Fruit fly (Drosophila melanogaster) whole organism, embryonic: ENCODE results near the gene ath.

ENCODE experiments used
- CG10366 ChIP-seq: fragments of 200-800 bp; sonication (Bioruptor generic); IDR thresholded peaks from 2 replicates; pipeline ENCODE4 v1.3.6; 2022; ENCODE audit warnings: missing biosample characterization, missing genetic modification characterization
- CG10565 ChIP-seq: fragments of 200-800 bp; sonication (Bioruptor generic); optimal IDR thresholded peaks from 3 replicates; lab custom pipeline; 2016; ENCODE audit warnings: missing biosample characterization, mild to moderate bottlenecking, missing genetic modification characterization
- CG12659 ChIP-seq: fragments of 200-800 bp; sonication (Bioruptor generic); optimal IDR thresholded peaks from 3 replicates; lab custom pipeline; 2017; ENCODE audit warnings: mild to moderate bottlenecking, missing biosample characterization, missing genetic modification reagents, missing genetic modification characterization
- CG12942 ChIP-seq: fragments of 200-800 bp; sonication (Bioruptor generic); optimal IDR thresholded peaks from 3 replicates; lab custom pipeline; 2016; ENCODE audit warnings: missing biosample characterization, missing genetic modification characterization
- CG13287 ChIP-seq: fragments of 200-800 bp; sonication (Bioruptor generic); IDR thresholded peaks from 2 replicates; pipeline ENCODE4 v1.3.6; 2022; ENCODE audit warnings: missing biosample characterization, missing genetic modification characterization; ENCODE audit not compliant: partially characterized antibody
- CG13424 ChIP-seq: fragments of 200-800 bp; sonication (Bioruptor generic); optimal IDR thresholded peaks from 2 replicates; lab custom pipeline; 2019; ENCODE audit warnings: missing biosample characterization, mild to moderate bottlenecking, missing genetic modification characterization, moderate library complexity
- CG17361 ChIP-seq: fragments of 200-800 bp; sonication (Bioruptor generic); IDR thresholded peaks from 3 replicates; pipeline ENCODE4 v1.3.6; 2022; ENCODE audit warnings: missing biosample characterization, missing genetic modification characterization
- CG1792 ChIP-seq: fragments of 200-800 bp; sonication (Bioruptor generic); optimal IDR thresholded peaks from 2 replicates; lab custom pipeline; 2016; ENCODE audit warnings: missing biosample characterization, missing genetic modification characterization
- CG2116 ChIP-seq: fragments of 200-800 bp; sonication (Bioruptor generic); optimal IDR thresholded peaks from 3 replicates; lab custom pipeline; 2018; ENCODE audit warnings: missing biosample characterization, mild to moderate bottlenecking, missing genetic modification characterization
- CG2712 ChIP-seq: fragments of 200-800 bp; optimal IDR thresholded peaks from 3 replicates; lab custom pipeline; 2019; ENCODE audit warnings: missing biosample characterization, mild to moderate bottlenecking, missing genetic modification characterization, moderate library complexity
- CG30020 ChIP-seq: fragments of 200-800 bp; optimal IDR thresholded peaks from 2 replicates; lab custom pipeline; 2019; ENCODE audit warnings: missing biosample characterization, mild to moderate bottlenecking, missing genetic modification characterization, moderate library complexity
- CG6813 ChIP-seq: fragments of 200-800 bp; sonication (Bioruptor generic); optimal IDR thresholded peaks from 2 replicates; lab custom pipeline; 2017; ENCODE audit warnings: missing biosample characterization, missing genetic modification characterization, mild to moderate bottlenecking, moderate library complexity, missing genetic modification reagents
- CG7372 ChIP-seq: fragments of 200-800 bp; sonication (Bioruptor generic); IDR thresholded peaks from 2 replicates; pipeline ENCODE4 v1.3.6; 2022; ENCODE audit warnings: missing biosample characterization, missing genetic modification characterization
- CG8089 ChIP-seq: fragments of 200-800 bp; sonication (Bioruptor generic); optimal IDR thresholded peaks from 3 replicates; lab custom pipeline; 2016; ENCODE audit warnings: missing biosample characterization, missing genetic modification characterization
- CoRest ChIP-seq: fragments of 200-800 bp; sonication (Bioruptor generic); optimal IDR thresholded peaks from 3 replicates; lab custom pipeline; 2018; ENCODE audit warnings: missing biosample characterization, mild to moderate bottlenecking, missing genetic modification characterization, moderate library complexity
- Dip3 ChIP-seq: fragments of 200-800 bp; sonication (Bioruptor generic); optimal IDR thresholded peaks from 3 replicates; lab custom pipeline; 2016; ENCODE audit warnings: missing biosample characterization, missing genetic modification characterization
- Dll ChIP-seq: fragments of 200-800 bp; sonication (Bioruptor generic); IDR thresholded peaks from 4 replicates; pipeline ENCODE4 v1.3.6; 2022; ENCODE audit warnings: missing biosample characterization, missing genetic modification characterization; ENCODE audit not compliant: partially characterized antibody
- Hmr ChIP-seq: fragments of 200-800 bp; sonication (Bioruptor generic); optimal IDR thresholded peaks from 3 replicates; lab custom pipeline; 2017; ENCODE audit warnings: mild to moderate bottlenecking, missing biosample characterization, missing genetic modification reagents, missing genetic modification characterization
- Med ChIP-seq: fragments of 200-800 bp; sonication (Bioruptor generic); peaks from one replicate; lab custom pipeline; 2016; ENCODE audit warnings: missing biosample characterization, missing genetic modification characterization, mild to moderate bottlenecking, inconsistent platforms, moderate library complexity
- Mrtf ChIP-seq: fragments of 200-800 bp; sonication (Bioruptor generic); IDR thresholded peaks from 3 replicates; pipeline ENCODE4 v1.3.6; 2022; ENCODE audit warnings: missing biosample characterization, missing genetic modification characterization
- NfI ChIP-seq: fragments of 200-800 bp; sonication (Bioruptor generic); optimal IDR thresholded peaks from 3 replicates; lab custom pipeline; 2018; ENCODE audit warnings: missing biosample characterization, mild to moderate bottlenecking, missing genetic modification characterization, moderate library complexity
- Optix ChIP-seq: fragments of 200-800 bp; sonication (Bioruptor generic); IDR thresholded peaks from 3 replicates; pipeline ENCODE4 v1.3.6; 2022; ENCODE audit warnings: missing biosample characterization, missing genetic modification characterization
- Rfx ChIP-seq: fragments of 200-800 bp; sonication (Bioruptor generic); IDR thresholded peaks from 2 replicates; pipeline ENCODE4 v1.3.6; 2022; ENCODE audit warnings: missing biosample characterization, missing genetic modification characterization
- Sry-β ChIP-seq: fragments of 200-800 bp; sonication (Bioruptor generic); optimal IDR thresholded peaks from 2 replicates; lab custom pipeline; 2018; ENCODE audit warnings: missing biosample characterization, mild to moderate bottlenecking, missing genetic modification characterization, moderate library complexity
- Sry-δ ChIP-seq: fragments of 200-800 bp; sonication (Bioruptor generic); optimal IDR thresholded peaks from 2 replicates; lab custom pipeline; 2016; ENCODE audit warnings: missing biosample characterization, missing genetic modification characterization
- TFAM ChIP-seq: fragments of 200-800 bp; sonication (Bioruptor generic); optimal IDR thresholded peaks from 2 replicates; lab custom pipeline; 2017; ENCODE audit warnings: missing biosample characterization, missing genetic modification characterization, inconsistent platforms
- Tbp ChIP-seq: fragments of >200 bp; optimal IDR thresholded peaks from 2 replicates; lab custom pipeline; 2018; ENCODE audit warnings: missing biosample characterization, missing genetic modification characterization
- Usf ChIP-seq: fragments of 200-800 bp; sonication (Bioruptor generic); optimal IDR thresholded peaks from 2 replicates; lab custom pipeline; 2017; ENCODE audit warnings: missing genotype, missing biosample characterization, missing genetic modification characterization
- amos ChIP-seq: fragments of 200-800 bp; sonication (Bioruptor generic); IDR thresholded peaks from 2 replicates; pipeline ENCODE4 v1.3.6; 2022; ENCODE audit warnings: missing biosample characterization, missing genetic modification characterization; ENCODE audit not compliant: partially characterized antibody
- bbx ChIP-seq: fragments of 200-800 bp; sonication (Bioruptor generic); IDR thresholded peaks from 2 replicates; pipeline ENCODE4 v1.3.6; 2022; ENCODE audit warnings: missing biosample characterization, missing genetic modification characterization; ENCODE audit not compliant: partially characterized antibody
- bigmax ChIP-seq: fragments of 200-800 bp; sonication (Bioruptor generic); optimal IDR thresholded peaks from 2 replicates; lab custom pipeline; 2018; ENCODE audit warnings: missing biosample characterization, mild to moderate bottlenecking, missing genetic modification characterization
- caup ChIP-seq: fragments of 200-800 bp; sonication (Bioruptor generic); optimal IDR thresholded peaks from 3 replicates; lab custom pipeline; 2017; ENCODE audit warnings: missing biosample characterization, mild to moderate bottlenecking, missing genetic modification characterization, moderate library complexity; ENCODE audit not compliant: severe bottlenecking
- danr ChIP-seq: fragments of 200-800 bp; sonication (Bioruptor generic); IDR thresholded peaks from 2 replicates; pipeline ENCODE4 v1.3.6; 2022; ENCODE audit warnings: missing biosample characterization, missing genetic modification characterization
- fd96Cb ChIP-seq: fragments of 200-800 bp; sonication (Bioruptor generic); optimal IDR thresholded peaks from 2 replicates; lab custom pipeline; 2018; ENCODE audit warnings: missing biosample characterization, mild to moderate bottlenecking, missing genetic modification characterization, moderate library complexity
- lbe ChIP-seq: fragments of 200-800 bp; sonication (Bioruptor generic); optimal IDR thresholded peaks from 2 replicates; lab custom pipeline; 2016; ENCODE audit warnings: missing biosample characterization, mild to moderate bottlenecking, missing genetic modification characterization
- lola ChIP-seq, 3 experiments: fragments of >200 bp in 2 of 3; fragments of 200-800 bp in 1 of 3; sonication (Bioruptor generic) in 1 of 3; optimal IDR thresholded peaks; 2 replicates each; lab custom pipeline; 2017 to 2019; ENCODE audit warnings: missing biosample characterization in 3 of 3, missing genetic modification characterization in 3 of 3, mild to moderate bottlenecking in 1 of 3, moderate library complexity in 1 of 3
- mam ChIP-seq: fragments of 200-800 bp; sonication (Bioruptor generic); optimal IDR thresholded peaks from 3 replicates; lab custom pipeline; 2016; ENCODE audit warnings: missing biosample characterization, missing genetic modification characterization
- nerfin-1 ChIP-seq: fragments of 200-800 bp; sonication (Bioruptor generic); optimal IDR thresholded peaks from 3 replicates; lab custom pipeline; 2019; ENCODE audit warnings: missing biosample characterization, mild to moderate bottlenecking, missing genetic modification characterization, moderate library complexity
- pfk ChIP-seq: fragments of 200-800 bp; sonication (Bioruptor generic); optimal IDR thresholded peaks from 2 replicates; lab custom pipeline; 2018; ENCODE audit warnings: missing biosample characterization, mild to moderate bottlenecking, missing genetic modification characterization, moderate library complexity
- prd ChIP-seq, 3 experiments: fragments of >200 bp in 2 of 3; fragments of 200-800 bp in 1 of 3; sonication (Bioruptor generic) in 1 of 3; optimal IDR thresholded peaks in 2 of 3; IDR thresholded peaks in 1 of 3; 2 replicates in 2 of 3; 3 replicates in 1 of 3; pipeline versions ENCODE4 v1.3.6 to Lab custom; 2017 to 2022; ENCODE audit warnings: missing biosample characterization in 1 of 3, missing genetic modification characterization in 1 of 3
- ro ChIP-seq: fragments of 200-800 bp; sonication (Bioruptor generic); IDR thresholded peaks from 2 replicates; pipeline ENCODE4 v1.3.6; 2022; ENCODE audit warnings: missing biosample characterization, missing genetic modification characterization
- run ChIP-seq: fragments of 200-800 bp; sonication (Bioruptor generic); optimal IDR thresholded peaks from 3 replicates; lab custom pipeline; 2018; ENCODE audit warnings: missing biosample characterization, mild to moderate bottlenecking, missing genetic modification characterization
- sens ChIP-seq: fragments of 200-800 bp; sonication (Bioruptor generic); peaks from one replicate; lab custom pipeline; 2016; ENCODE audit warnings: missing biosample characterization, missing genetic modification characterization
- stwl ChIP-seq: fragments of 200-800 bp; sonication (Bioruptor generic); optimal IDR thresholded peaks from 3 replicates; lab custom pipeline; 2018; ENCODE audit warnings: missing biosample characterization, mild to moderate bottlenecking, missing genetic modification characterization, moderate library complexity
- usp ChIP-seq: fragments of >200 bp; optimal IDR thresholded peaks from 2 replicates; lab custom pipeline; 2017; ENCODE audit warnings: missing biosample characterization, missing genetic modification characterization
- z ChIP-seq: fragments of 200-800 bp; sonication (Bioruptor generic); IDR thresholded peaks from 3 replicates; pipeline ENCODE4 v1.3.6; 2022; ENCODE audit warnings: missing biosample characterization, missing genetic modification characterization

The ath gene

DNA sequence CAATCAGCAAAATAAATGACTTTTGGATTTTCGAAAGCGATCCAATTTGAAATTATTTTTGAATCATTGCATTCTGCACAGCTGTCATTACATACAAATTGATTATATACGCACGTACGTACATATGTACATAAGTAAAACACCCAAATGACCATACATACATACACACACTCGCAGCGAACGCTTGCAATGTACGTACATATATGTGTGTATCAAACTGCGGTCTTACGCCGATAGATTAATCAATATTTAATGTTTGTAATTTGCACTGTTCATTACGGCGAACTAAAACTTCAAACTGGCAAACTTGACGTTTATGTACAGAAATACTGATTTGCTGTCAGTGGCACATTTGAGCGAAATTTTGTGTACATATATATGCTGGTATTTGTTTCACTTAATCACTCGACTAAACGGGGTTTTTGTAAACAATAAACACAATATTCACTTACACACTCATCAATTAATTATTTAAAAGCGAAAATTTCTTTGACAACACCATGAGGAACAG lies 15.3 kb downstream of the ath start (continued):
- TF ChIP-seq Med (GFP tag; lab: Kevin White, UChicago) (no peak), Optix (GFP tag; lab: Robert Waterston, UW) (no peak), Usf (GFP tag; lab: Kevin White, UChicago) (no peak), CG30020 (tag; lab: Kevin White, UChicago) (no peak), z (GFP tag; lab: Robert Waterston, UW) (no peak), lbe (GFP tag; lab: Kevin White, UChicago) (peak; percentile 16), bbx (GFP tag; lab: Robert Waterston, UW) (no peak), CG7372 (GFP tag; lab: Robert Waterston, UW) (no peak), prd (optimal IDR thresholded peaks at IDR 0.05; lab: Kevin White, UChicago) (no peak), prd (GFP tag; IDR thresholded peaks at IDR 0.05; lab: Robert Waterston, UW) (no peak), bigmax (GFP tag; lab: Kevin White, UChicago) (no peak), TFAM (GFP tag; lab: Kevin White, UChicago) (no peak), fd96Cb (tag; lab: Kevin White, UChicago) (no peak), nerfin-1 (tag; lab: Kevin White, UChicago) (peak; percentile 42), run (tag; lab: Kevin White, UChicago) (no peak)
- TF ChIP-seq, all 482 proteins: peak for 8

DNA sequence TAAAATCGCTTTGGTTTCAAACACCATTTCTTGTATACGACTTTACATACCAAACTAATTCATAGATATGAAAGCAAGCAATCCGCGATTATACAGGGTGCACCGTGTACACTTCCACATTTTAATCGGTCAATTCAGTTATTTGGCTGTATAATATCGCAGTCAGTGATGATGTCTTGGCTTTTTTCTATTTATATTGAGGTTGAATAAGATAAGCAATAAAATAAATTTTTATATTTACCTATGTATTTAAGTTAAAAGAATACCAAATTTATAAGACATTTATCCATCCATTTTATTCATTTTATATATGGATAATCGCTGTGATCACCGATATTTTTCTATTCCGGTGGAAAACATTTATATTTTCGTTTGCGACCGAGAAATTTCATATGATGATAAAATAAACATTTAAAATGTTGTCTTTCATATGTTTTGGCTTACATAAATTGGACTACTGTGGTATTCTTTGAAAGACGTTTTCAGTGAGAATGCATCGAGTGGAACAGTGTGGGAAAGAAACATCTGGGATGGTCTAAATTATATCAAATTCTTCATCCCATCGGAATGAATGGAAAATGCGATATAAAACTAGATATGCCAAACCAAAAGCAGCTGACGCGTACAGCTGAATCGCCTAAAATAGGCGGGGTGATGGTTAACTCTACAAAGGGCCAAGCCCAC lies 15.9 kb downstream of the ath start, which contains the start of gene CG5708:
CG5708 (minus strand) TSS at position 85 of the 684 bp plus-strand sequence.
- peak; percentile 58; the same call in 1 of the 2 replicates for TF ChIP-seq CG10366 (GFP tag; lab: Robert Waterston, UW)
- TF ChIP-seq Tbp (GFP tag; lab: Kevin White, UChicago): no peak
- TF ChIP-seq lola (GFP tag; optimal IDR thresholded peaks at IDR 0.05; lab: Kevin White, UChicago): peak in 1 of 3 experiments; percentile 18
- TF ChIP-seq CG1792 (GFP tag; lab: Kevin White, UChicago): no peak
- TF ChIP-seq CG2116: peak; percentile 23
- TF ChIP-seq CG13424 (tag; lab: Kevin White, UChicago): peak; percentile 34
- no peak for TF ChIP-seq Dip3 (GFP tag; lab: Kevin White, UChicago)
- TF ChIP-seq CoRest (tag; lab: Kevin White, UChicago): peak; percentile 35
- TF ChIP-seq CG8089 (GFP tag; lab: Kevin White, UChicago): no peak
- no peak for TF ChIP-seq ro (GFP tag; lab: Robert Waterston, UW)
- peak; percentile 86 for TF ChIP-seq pfk (GFP tag; lab: Kevin White, UChicago)
- peak; percentile 38 for TF ChIP-seq CG2712 (tag; lab: Kevin White, UChicago)
- peak; percentile 40; the same call in 1 of the 4 replicates for TF ChIP-seq Dll
- no peak for TF ChIP-seq mam (GFP tag; lab: Kevin White, UChicago)
- peak; percentile 66; the same call in 2 of the 3 replicates for TF ChIP-seq CG17361 (GFP tag; lab: Robert Waterston, UW)
- TF ChIP-seq stwl (tag; lab: Kevin White, UChicago): peak; percentile 1
- TF ChIP-seq CG12942 (GFP tag; lab: Kevin White, UChicago): no peak
- no peak for TF ChIP-seq danr (GFP tag; lab: Robert Waterston, UW)
- TF ChIP-seq Mrtf (GFP tag; lab: Robert Waterston, UW): no peak
- peak; percentile 1 for TF ChIP-seq caup (GFP tag; lab: Kevin White, UChicago)
- no peak for TF ChIP-seq CG10565
- TF ChIP-seq Rfx (GFP tag; lab: Robert Waterston, UW): peak; percentile 45; the same call in 1 of the 2 replicates
- TF ChIP-seq usp (GFP tag; lab: Kevin White, UChicago): no peak
- TF ChIP-seq CG13287 (GFP tag; lab: Robert Waterston, UW): peak; percentile 45; the same call in 1 of the 2 replicates
- TF ChIP-seq Hmr: no peak
- peak; percentile 92 for TF ChIP-seq Sry-β
- TF ChIP-seq CG6813: no peak
- TF ChIP-seq NfI: peak; percentile 33
- TF ChIP-seq sens (GFP tag; lab: Kevin White, UChicago): peak; percentile 35
- TF ChIP-seq CG30020 (tag; lab: Kevin White, UChicago): peak; percentile 99
- TF ChIP-seq amos: peak; percentile 68; the same call in 1 of the 2 replicates
- TF ChIP-seq Sry-δ: peak; percentile 36
- peak; percentile 70 for TF ChIP-seq CG12659 (GFP tag; lab: Kevin White, UChicago)
